Fruit fly (Drosophila melanogaster): ENCODE results near the gene beg.
A peak's percentile ranks its signal among the peaks of the same experiment; 100 is the strongest.

Gene beg

dm6 chr3L:17009715-17010491, 25.6 kb upstream of the beg start (continued):
- TF ChIP-seq NK7.1 (GFP tag; optimal IDR thresholded peaks at IDR 0.05) (no peak), onecut (GFP tag; IDR thresholded peaks at IDR 0.05) (peak; percentile 33), TFAM (GFP tag; optimal IDR thresholded peaks at IDR 0.05) (no peak), chif (GFP tag; optimal IDR thresholded peaks at IDR 0.05) (no peak), CG2129 (GFP tag; IDR thresholded peaks at IDR 0.05; ENCODE audit: partially characterized antibody) (no peak), gfzf (GFP tag; optimal IDR thresholded peaks at IDR 0.05) (no peak), HHEX (GFP tag; optimal IDR thresholded peaks at IDR 0.05) (peak; percentile 40), CG7372 (GFP tag; IDR thresholded peaks at IDR 0.05) (no peak), kay (GFP tag; optimal IDR thresholded peaks at IDR 0.05) (no peak), CG1233 (GFP tag; optimal IDR thresholded peaks at IDR 0.05) (peak; percentile 21), Opbp (GFP tag; IDR thresholded peaks at IDR 0.05; ENCODE audit: partially characterized antibody) (peak; percentile 66), CG14441 (GFP tag; IDR thresholded peaks at IDR 0.05) (peak; percentile 36), dmrt11E (tag; optimal IDR thresholded peaks at IDR 0.05) (no peak), CTCF (GFP tag; optimal IDR thresholded peaks at IDR 0.05) (no peak), CG4282 (GFP tag; optimal IDR thresholded peaks at IDR 0.05) (no peak), CG9437 (GFP tag; optimal IDR thresholded peaks at IDR 0.05) (no peak), CG10209 (GFP tag; optimal IDR thresholded peaks at IDR 0.05) (peak; percentile 54), p53 (GFP tag; optimal IDR thresholded peaks at IDR 0.05) (no peak), CG17361 (GFP tag; IDR thresholded peaks at IDR 0.05) (peak; percentile 27; the same call in 1 of the 3 replicates), br (optimal IDR thresholded peaks at IDR 0.05) (no peak), CG2678 (tag; optimal IDR thresholded peaks at IDR 0.05) (peak; percentile 39), HLHmδ (GFP tag; optimal IDR thresholded peaks at IDR 0.05) (no peak), MTF-1 (GFP tag; optimal IDR thresholded peaks at IDR 0.05; ENCODE audit: borderline replicate concordance) (peak; percentile 58), Mad (GFP tag; optimal IDR thresholded peaks at IDR 0.05) (no peak), seq (GFP tag; IDR thresholded peaks at IDR 0.05) (peak; percentile 23; the same call in 1 of the 2 replicates), Gug (GFP tag; IDR thresholded peaks at IDR 0.05) (no peak), eyg (GFP tag; optimal IDR thresholded peaks at IDR 0.05) (no peak), Poxn (GFP tag; IDR thresholded peaks at IDR 0.05) (no peak), exex (tag; optimal IDR thresholded peaks at IDR 0.05) (peak; percentile 95), CG31441 (GFP tag; IDR thresholded peaks at IDR 0.05) (no peak), Lim3 (GFP tag; IDR thresholded peaks at IDR 0.05) (no peak), Oaz (GFP tag; IDR thresholded peaks at IDR 0.05) (no peak), nau (GFP tag; optimal IDR thresholded peaks at IDR 0.05) (peak; percentile 14), mld (GFP tag; IDR thresholded peaks at IDR 0.05; ENCODE audit: partially characterized antibody) (no peak), CG11560 (tag; IDR thresholded peaks at IDR 0.05) (no peak), sc (optimal IDR thresholded peaks at IDR 0.05) (no peak), sc (GFP tag; optimal IDR thresholded peaks at IDR 0.05) (no peak), CG13894 (tag; optimal IDR thresholded peaks at IDR 0.05) (peak; percentile 87), HmgZ (tag; optimal IDR thresholded peaks at IDR 0.05) (peak; percentile 79), Doc3 (GFP tag; IDR thresholded peaks at IDR 0.05; ENCODE audit: partially characterized antibody) (no peak), CG31224 (GFP tag; IDR thresholded peaks at IDR 0.05) (no peak), CG3838 (GFP tag; optimal IDR thresholded peaks at IDR 0.05) (no peak), CG2712 (tag; optimal IDR thresholded peaks at IDR 0.05) (peak; percentile 22), CG10366 (GFP tag; IDR thresholded peaks at IDR 0.05) (peak; percentile 49), CG34224 (GFP tag; IDR thresholded peaks at IDR 0.05; ENCODE audit: partially characterized antibody) (peak; percentile 51; the same call in 1 of the 3 replicates), CG10543 (GFP tag; optimal IDR thresholded peaks at IDR 0.05) (peak; percentile 99), sqz (GFP tag; optimal IDR thresholded peaks at IDR 0.05) (no peak), toy (GFP tag; IDR thresholded peaks at IDR 0.05) (no peak), rib (GFP tag; IDR thresholded peaks at IDR 0.05) (peak; percentile 93), Doc2 (GFP tag; IDR thresholded peaks at IDR 0.05) (no peak), CG15073 (GFP tag; optimal IDR thresholded peaks at IDR 0.05) (no peak)

Measured in whole organism, embryonic.